Fruit fly (Drosophila melanogaster): ENCODE results near the gene CG6830.
A peak's percentile ranks its signal among the peaks of the same experiment; 100 is the strongest.

dm6 chr3R:11650105-11651039 is 33.8 kb downstream of the CG6830 start, which contains the start of the genes Csk and Elp1:
- TF ChIP-seq bab1 (GFP tag; optimal IDR thresholded peaks at IDR 0.05) (peak; percentile 71), cic (GFP tag; optimal IDR thresholded peaks at IDR 0.05) (peak; percentile 78), CG1620 (GFP tag; optimal IDR thresholded peaks at IDR 0.05) (peak; percentile 76)
